Worm (Caenorhabditis elegans): Measurements from ENCODE around the gene kgb-2.

DNA sequence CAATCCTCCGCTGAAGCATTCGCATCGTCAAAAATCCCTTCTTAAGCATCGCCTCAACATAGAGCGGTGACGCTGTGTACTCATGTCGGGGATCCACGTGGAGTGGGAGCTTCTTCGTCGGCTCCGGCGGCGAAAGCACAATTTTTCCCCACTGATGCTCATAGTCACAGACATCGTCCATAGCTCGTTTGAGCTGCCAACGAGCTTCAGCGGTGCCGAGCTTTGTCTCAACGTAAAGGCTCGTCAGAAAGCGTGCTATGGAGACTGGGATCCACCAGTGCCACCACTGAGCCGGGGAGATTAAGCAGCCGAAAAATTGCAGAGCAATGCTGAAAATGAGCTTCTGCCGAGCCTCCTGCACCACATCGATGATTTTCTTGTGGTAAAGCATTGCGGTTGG lies 15.8 kb upstream of the kgb-2 start:
- TF ChIP-seq lir-3 (tag; optimal IDR thresholded peaks at IDR 0.05) (no peak), ZK546.5 (tag; optimal IDR thresholded peaks at IDR 0.05) (no peak), tra-1 (GFP tag; IDR thresholded peaks at IDR 0.05) (no peak), sdz-12 (GFP tag; optimal IDR thresholded peaks at IDR 0.05) (no peak), duxl-1 (tag; optimal IDR thresholded peaks at IDR 0.05; ENCODE audit: poor library complexity) (no peak), ama-1 (optimal IDR thresholded peaks at IDR 0.05) (no peak)

Data from whole organism, L4 larva.